Fruit fly (Drosophila melanogaster): ENCODE results near the gene VhaPPA1-1.
A peak's percentile ranks its signal among the peaks of the same experiment; 100 is the strongest.

Gene VhaPPA1-1

dm6 chr3R:14903837-14904431 is at the start of gene VhaPPA1-1 (continued):
- no peak for TF ChIP-seq CG2875 (GFP tag; optimal IDR thresholded peaks at IDR 0.05)
- no peak for TF ChIP-seq Dbx (GFP tag; IDR thresholded peaks at IDR 0.05)
- TF ChIP-seq inv (GFP tag; IDR thresholded peaks at IDR 0.05; ENCODE audit: partially characterized antibody), result 0 out of 2 replicates have a peak, but pooled peaks have one; percentile 14
- peak; percentile 69 for TF ChIP-seq sug (tag; optimal IDR thresholded peaks at IDR 0.05)
- TF ChIP-seq ci (GFP tag; IDR thresholded peaks at IDR 0.05), result 0 out of 3 replicates have a peak, but pooled peaks have one; percentile 38
- peak; percentile 62; the same call in 1 of the 3 replicates for TF ChIP-seq CG34422 (GFP tag; IDR thresholded peaks at IDR 0.05)
- TF ChIP-seq CG3407 (GFP tag; optimal IDR thresholded peaks at IDR 0.05), result no peak
- no peak for TF ChIP-seq fd64A (GFP tag; optimal IDR thresholded peaks at IDR 0.05)
- no peak for TF ChIP-seq gce (GFP tag; IDR thresholded peaks at IDR 0.05)
- peak; percentile 80 for TF ChIP-seq stwl (tag; optimal IDR thresholded peaks at IDR 0.05)
- TF ChIP-seq Dip2 (GFP tag; IDR thresholded peaks at IDR 0.05), result no peak
- TF ChIP-seq lmd (GFP tag; IDR thresholded peaks at IDR 0.05), result no peak
- no peak for TF ChIP-seq B-H2 (GFP tag; optimal IDR thresholded peaks at IDR 0.05)
- peak; percentile 48; the same call in 1 of the 3 replicates for TF ChIP-seq Opbp (GFP tag; IDR thresholded peaks at IDR 0.05; ENCODE audit: partially characterized antibody)
- no peak for TF ChIP-seq Sox102F (GFP tag; optimal IDR thresholded peaks at IDR 0.05)
- peak; percentile 4 for TF ChIP-seq CG7839 (tag; optimal IDR thresholded peaks at IDR 0.05)
- peak; percentile 9 for TF ChIP-seq CG8388 (GFP tag; optimal IDR thresholded peaks at IDR 0.05)
- TF ChIP-seq nmo (GFP tag; optimal IDR thresholded peaks at IDR 0.05), result peak; percentile 75
- no peak for TF ChIP-seq tin (GFP tag; optimal IDR thresholded peaks at IDR 0.05)
- no peak for TF ChIP-seq D (optimal IDR thresholded peaks at IDR 0.05)
- TF ChIP-seq D (GFP tag; optimal IDR thresholded peaks at IDR 0.05), result no peak
- peak; percentile 14 for TF ChIP-seq NfI (GFP tag; optimal IDR thresholded peaks at IDR 0.05)
- no peak for TF ChIP-seq oc (tag; optimal IDR thresholded peaks at IDR 0.05)
- no peak for TF ChIP-seq danr (GFP tag; IDR thresholded peaks at IDR 0.05)
- no peak for TF ChIP-seq Lim3 (GFP tag; IDR thresholded peaks at IDR 0.05)
- no peak for TF ChIP-seq Hey (tag; optimal IDR thresholded peaks at IDR 0.05)
- peak; percentile 72 for TF ChIP-seq Usf (GFP tag; optimal IDR thresholded peaks at IDR 0.05)
- no peak for TF ChIP-seq CG11398 (GFP tag; optimal IDR thresholded peaks at IDR 0.05)
- no peak for TF ChIP-seq en (GFP tag; optimal IDR thresholded peaks at IDR 0.05)
- peak; percentile 77 for TF ChIP-seq Lhr (GFP tag; optimal IDR thresholded peaks at IDR 0.05)
- TF ChIP-seq CG9876 (GFP tag; optimal IDR thresholded peaks at IDR 0.05), result no peak
- TF ChIP-seq Asciz (GFP tag; optimal IDR thresholded peaks at IDR 0.05), result no peak
- peak; percentile 22 for TF ChIP-seq lilli (GFP tag; optimal IDR thresholded peaks at IDR 0.05)
- TF ChIP-seq Xrp1 (GFP tag; IDR thresholded peaks at IDR 0.05), result no peak
- peak; percentile 41 to 99 for TF ChIP-seq tll (GFP tag; optimal IDR thresholded peaks at IDR 0.05)
- no peak for TF ChIP-seq Mrtf (GFP tag; IDR thresholded peaks at IDR 0.05)
- no peak for TF ChIP-seq bab2 (GFP tag; optimal IDR thresholded peaks at IDR 0.05)
- TF ChIP-seq Sin3A (optimal IDR thresholded peaks at IDR 0.05), result peak; percentile 98
- TF ChIP-seq fu2 (GFP tag; optimal IDR thresholded peaks at IDR 0.05), result no peak
- peak; percentile 8; the same call in 1 of the 2 replicates for TF ChIP-seq CG32532 (GFP tag; IDR thresholded peaks at IDR 0.05)
- TF ChIP-seq CG7357 (GFP tag; IDR thresholded peaks at IDR 0.05), result no peak
- no peak for TF ChIP-seq gt (GFP tag; IDR thresholded peaks at IDR 0.05)
- TF ChIP-seq usp (GFP tag; optimal IDR thresholded peaks at IDR 0.05), result no peak
- no peak for TF ChIP-seq GATAe (GFP tag; conservative IDR thresholded peaks at IDR 0.05)
- TF ChIP-seq nau (GFP tag; optimal IDR thresholded peaks at IDR 0.05), result no peak
- TF ChIP-seq unpg (GFP tag; optimal IDR thresholded peaks at IDR 0.05), result peak; percentile 6
- no peak for TF ChIP-seq CG18262 (tag; optimal IDR thresholded peaks at IDR 0.05)
- TF ChIP-seq rib (GFP tag; IDR thresholded peaks at IDR 0.05), result no peak
- peak; percentile 29; the same call in 1 of the 2 replicates for TF ChIP-seq CG6689 (GFP tag; IDR thresholded peaks at IDR 0.05)
- no peak for TF ChIP-seq yki (optimal IDR thresholded peaks at IDR 0.05)
- peak; percentile 60; the same call in 2 of the 4 replicates for TF ChIP-seq Dll (GFP tag; IDR thresholded peaks at IDR 0.05; ENCODE audit: partially characterized antibody)

All from whole organism, embryonic.